Worm (Caenorhabditis elegans) whole organism, young adult: ENCODE results near the gene F41C6.7.
"Not testable (repeated sequence)": the region's sequence is repeated elsewhere in the genome, so short reads cannot be mapped to it uniquely, and the experiment has no call there.

Experiments used
- B0019.2 ChIP-seq: fragments of 200-800 bp; sonication (Bioruptor generic); conservative IDR thresholded peaks from 2 replicates; pipeline ENCODE4 v1.3.6; 2022; ENCODE audit warnings: missing genetic modification reagents, missing genetic modification characterization, missing compliant biosample characterization
- D2030.7 ChIP-seq: fragments of 200-800 bp; sonication (Bioruptor generic); IDR thresholded peaks from 2 replicates; pipeline ENCODE4 v1.3.6; 2022; ENCODE audit warnings: missing genetic modification reagents, missing genetic modification characterization, missing compliant biosample characterization
- F23B12.7 ChIP-seq: sonication (generic microtip); optimal IDR thresholded peaks from 2 replicates; lab custom pipeline; 2017; ENCODE audit warnings: missing genetic modification characterization, mild to moderate bottlenecking, missing compliant biosample characterization, antibody characterized with exemption, moderate library complexity; ENCODE audit not compliant: insufficient read depth
- F52B5.7 ChIP-seq: sonication (generic microtip); optimal IDR thresholded peaks from 2 replicates; lab custom pipeline; 2016; ENCODE audit warnings: mild to moderate bottlenecking, missing genetic modification characterization, missing compliant biosample characterization
- K11D2.4 ChIP-seq: fragments of 200-800 bp; sonication (Bioruptor generic); IDR thresholded peaks from 2 replicates; pipeline ENCODE4 v1.3.6; 2022; ENCODE audit warnings: missing genetic modification reagents, missing genetic modification characterization, missing compliant biosample characterization
- Y53F4B.3 ChIP-seq: fragments of 200-800 bp; sonication (Bioruptor generic); IDR thresholded peaks from 2 replicates; pipeline ENCODE4 v1.3.6; 2022; ENCODE audit warnings: missing genetic modification reagents, missing genetic modification characterization, missing compliant biosample characterization
- Y95B8A.8 ChIP-seq: fragments of 200-800 bp; sonication (Bioruptor generic); IDR thresholded peaks from 2 replicates; pipeline ENCODE4 v1.3.6; 2022; ENCODE audit warnings: missing genetic modification reagents, missing genetic modification characterization, missing compliant biosample characterization
- aptf-2 ChIP-seq: fragments of 200-800 bp; sonication (Bioruptor generic); conservative IDR thresholded peaks from 2 replicates; pipeline ENCODE4 v1.3.6; 2022; ENCODE audit warnings: missing genetic modification reagents, missing genetic modification characterization, missing compliant biosample characterization
- aptf-3 ChIP-seq: fragments of 200-800 bp; sonication (Bioruptor generic); IDR thresholded peaks from 2 replicates; pipeline ENCODE4 v1.3.6; 2022; ENCODE audit warnings: missing genetic modification characterization, missing compliant biosample characterization
- athp-1 ChIP-seq: sonication (generic microtip); optimal IDR thresholded peaks from 2 replicates; lab custom pipeline; 2017; ENCODE audit warnings: mild to moderate bottlenecking, missing genetic modification characterization, missing compliant biosample characterization
- bed-2 ChIP-seq: fragments of 200-800 bp; sonication (Bioruptor generic); IDR thresholded peaks from 2 replicates; pipeline ENCODE4 v1.3.6; 2022; ENCODE audit warnings: missing genetic modification reagents, missing genetic modification characterization, missing compliant biosample characterization
- ceh-27 ChIP-seq: fragments of 200-800 bp; sonication (Bioruptor generic); optimal IDR thresholded peaks from 2 replicates; lab custom pipeline; 2018; ENCODE audit warnings: mild to moderate bottlenecking, missing genetic modification characterization, moderate library complexity, missing compliant biosample characterization
- ceh-58 ChIP-seq: fragments of 200-800 bp; sonication (Bioruptor generic); IDR thresholded peaks from 2 replicates; pipeline ENCODE4 v1.3.6; 2022; ENCODE audit warnings: missing genetic modification characterization, missing compliant biosample characterization
- ceh-79 ChIP-seq: sonication (generic microtip); optimal IDR thresholded peaks from 2 replicates; lab custom pipeline; 2017; ENCODE audit warnings: mild to moderate bottlenecking, missing genetic modification characterization, missing compliant biosample characterization
- ceh-91 ChIP-seq: fragments of 200-800 bp; sonication (Bioruptor generic); IDR thresholded peaks from 2 replicates; pipeline ENCODE4 v1.3.6; 2022; ENCODE audit warnings: missing genetic modification reagents, missing genetic modification characterization, missing compliant biosample characterization
- die-1 ChIP-seq: sonication (generic microtip); optimal IDR thresholded peaks from 2 replicates; lab custom pipeline; 2016; ENCODE audit warnings: missing genotype, mild to moderate bottlenecking, missing genetic modification characterization, missing compliant biosample characterization
- egrh-3 ChIP-seq: fragments of 200-800 bp; sonication (Bioruptor generic); IDR thresholded peaks from 2 replicates; pipeline ENCODE4 v1.3.6; 2022; ENCODE audit warnings: missing genetic modification reagents, missing genetic modification characterization, missing compliant biosample characterization
- hlh-12 ChIP-seq: sonication (generic microtip); optimal IDR thresholded peaks from 2 replicates; lab custom pipeline; 2016; ENCODE audit warnings: missing genetic modification characterization, missing compliant biosample characterization
- hsf-1 ChIP-seq: fragments of 200-800 bp; sonication (Bioruptor generic); IDR thresholded peaks from 2 replicates; pipeline ENCODE4 v1.3.6; 2022; ENCODE audit warnings: missing genetic modification reagents, missing genetic modification characterization, missing compliant biosample characterization
- lin-40 ChIP-seq: sonication (generic microtip); optimal IDR thresholded peaks from 2 replicates; lab custom pipeline; 2016; ENCODE audit warnings: missing genetic modification characterization, mild to moderate bottlenecking, missing compliant biosample characterization, missing genotype, missing genetic modification reagents
- lsl-1 ChIP-seq: fragments of 200-800 bp; sonication (Bioruptor generic); optimal IDR thresholded peaks from 2 replicates; lab custom pipeline; 2018; ENCODE audit warnings: mild to moderate bottlenecking, missing genetic modification characterization, moderate library complexity, missing compliant biosample characterization
- madf-10 ChIP-seq: sonication (generic microtip); optimal IDR thresholded peaks from 2 replicates; lab custom pipeline; 2016; ENCODE audit warnings: mild to moderate bottlenecking, missing genetic modification characterization, missing compliant biosample characterization
- mcd-1 ChIP-seq: fragments of 200-800 bp; sonication (Bioruptor generic); IDR thresholded peaks from 2 replicates; pipeline ENCODE4 v1.3.6; 2022; ENCODE audit warnings: missing genetic modification reagents, missing genetic modification characterization, missing compliant biosample characterization
- nfyb-1 ChIP-seq: fragments of 200-800 bp; sonication (Bioruptor generic); IDR thresholded peaks from 2 replicates; pipeline ENCODE4 v1.3.6; 2022; ENCODE audit warnings: missing genetic modification reagents, missing genetic modification characterization, missing compliant biosample characterization
- nhr-120 ChIP-seq: fragments of 200-800 bp; sonication (Bioruptor generic); IDR thresholded peaks from 2 replicates; pipeline ENCODE4 v1.3.6; 2022; ENCODE audit warnings: missing genetic modification characterization, missing compliant biosample characterization
- pha-4 ChIP-seq: fragments of 150-350 bp; sonication (generic microtip); optimal IDR thresholded peaks from 2 replicates; lab custom pipeline; 2014; ENCODE audit warnings: missing biosample characterization, missing genetic modification reagents, missing genetic modification characterization
- rcor-1 ChIP-seq: fragments of 200-800 bp; sonication (Bioruptor generic); IDR thresholded peaks from 2 replicates; pipeline ENCODE4 v1.3.6; 2022; ENCODE audit warnings: missing genetic modification reagents, missing genetic modification characterization, missing compliant biosample characterization
- sdz-38 ChIP-seq: sonication (generic microtip); optimal IDR thresholded peaks from 2 replicates; lab custom pipeline; 2016; ENCODE audit warnings: missing genotype, missing genetic modification characterization, missing compliant biosample characterization
- snpc-1.1 ChIP-seq: sonication (generic microtip); optimal IDR thresholded peaks from 2 replicates; lab custom pipeline; 2017; ENCODE audit warnings: missing genetic modification characterization, mild to moderate bottlenecking, missing compliant biosample characterization, antibody characterized with exemption, moderate library complexity, missing genotype, missing genetic modification reagents; ENCODE audit not compliant: insufficient read depth
- snpc-3.4 ChIP-seq: sonication (generic microtip); optimal IDR thresholded peaks from 2 replicates; lab custom pipeline; 2017; ENCODE audit warnings: missing genetic modification characterization, mild to moderate bottlenecking, missing compliant biosample characterization, antibody characterized with exemption, moderate library complexity, missing genotype, missing genetic modification reagents
- zfh-2 ChIP-seq: fragments of 200-800 bp; sonication (Bioruptor generic); conservative IDR thresholded peaks from 2 replicates; pipeline ENCODE4 v1.3.6; 2022; ENCODE audit warnings: missing genetic modification reagents, missing genetic modification characterization, missing compliant biosample characterization
- ztf-22 ChIP-seq: fragments of 200-800 bp; sonication (Bioruptor generic); optimal IDR thresholded peaks from 2 replicates; lab custom pipeline; 2018; ENCODE audit warnings: mild to moderate bottlenecking, missing genetic modification characterization, moderate library complexity, missing compliant biosample characterization
- ztf-28 ChIP-seq: fragments of 200-800 bp; sonication (Bioruptor generic); IDR thresholded peaks from 2 replicates; pipeline ENCODE4 v1.3.6; 2022; ENCODE audit warnings: missing genetic modification reagents, missing genetic modification characterization, missing compliant biosample characterization

F41C6.7 gene

DNA sequence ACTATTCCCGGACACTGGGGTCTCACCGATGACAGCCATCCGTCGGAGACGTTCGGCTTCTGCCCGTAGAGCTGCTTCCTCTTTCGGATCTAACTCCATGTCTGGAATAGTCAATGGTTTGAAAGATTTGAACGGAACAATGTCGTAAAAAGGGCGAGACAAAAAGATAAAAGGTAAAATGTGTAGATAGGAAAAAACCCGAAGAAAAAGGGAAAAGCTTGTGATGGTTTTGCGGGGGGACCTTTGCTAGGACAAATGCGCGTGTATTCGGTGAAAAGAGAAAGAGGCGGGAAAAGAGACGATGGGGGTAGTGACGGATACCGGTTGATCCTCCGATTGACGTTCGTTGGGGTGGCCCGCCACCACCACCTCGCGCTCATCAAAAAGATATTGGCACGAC lies 7.6 kb downstream of the F41C6.7 start, which contains the start of gene col-173:
TSS of gene col-173 (minus strand) at position 101 of the 400 bp plus-strand sequence.
- no peak for TF ChIP-seq bed-2 (GFP tag; lab: Robert Waterston, UW)
- no peak for TF ChIP-seq madf-10
- no peak for TF ChIP-seq ceh-91 (GFP tag; lab: Robert Waterston, UW)
- no peak for TF ChIP-seq ceh-27 (GFP tag; lab: Kevin White, UChicago)
- no peak for TF ChIP-seq hsf-1 (GFP tag; lab: Robert Waterston, UW)
- TF ChIP-seq rcor-1 (GFP tag; lab: Robert Waterston, UW), result no peak
- no peak for TF ChIP-seq F52B5.7 (tag; lab: Kevin White, UChicago)
- no peak for TF ChIP-seq ztf-22 (GFP tag; lab: Kevin White, UChicago)
- no peak for TF ChIP-seq athp-1 (tag; lab: Kevin White, UChicago)
- no peak for TF ChIP-seq ztf-28 (GFP tag; lab: Robert Waterston, UW)
- TF ChIP-seq pha-4, result no peak
- TF ChIP-seq B0019.2 (GFP tag; lab: Robert Waterston, UW), result no peak
- no peak for TF ChIP-seq ceh-58 (GFP tag; lab: Robert Waterston, UW)

DNA sequence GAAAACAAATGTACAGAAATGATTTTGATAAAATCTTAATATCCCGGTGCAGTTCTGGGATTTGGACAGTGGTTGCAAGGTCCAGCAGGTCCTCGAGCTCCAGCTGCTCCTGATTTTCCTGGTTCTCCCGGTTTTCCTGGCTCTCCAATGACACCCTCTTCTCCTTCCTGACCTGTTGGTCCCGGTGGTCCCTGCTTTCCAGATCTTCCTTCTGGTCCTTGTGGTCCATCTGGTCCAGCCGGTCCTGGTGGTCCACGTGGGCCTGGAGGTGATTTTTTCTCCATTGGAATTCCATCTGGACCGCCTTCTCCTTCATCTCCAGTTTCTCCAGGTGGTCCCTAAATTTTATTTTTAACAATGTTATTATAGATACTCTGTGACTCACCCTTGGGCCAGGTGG lies 9.8 kb downstream of the F41C6.7 start:
- TF ChIP-seq egrh-3 (GFP tag; lab: Robert Waterston, UW), result peak; percentile 24; the same call in 1 of the 2 replicates
- no peak for TF ChIP-seq B0019.2 (GFP tag; lab: Robert Waterston, UW)
- no peak for TF ChIP-seq aptf-2 (GFP tag; lab: Robert Waterston, UW)
- TF ChIP-seq nfyb-1 (GFP tag; lab: Robert Waterston, UW), result 0 out of 2 replicates have a peak, but pooled peaks have one; percentile 31
- peak; percentile 63 for TF ChIP-seq zfh-2
- no peak for TF ChIP-seq snpc-1.1
- no peak for TF ChIP-seq lsl-1
- TF ChIP-seq ceh-79 (tag; lab: Kevin White, UChicago), result no peak

DNA sequence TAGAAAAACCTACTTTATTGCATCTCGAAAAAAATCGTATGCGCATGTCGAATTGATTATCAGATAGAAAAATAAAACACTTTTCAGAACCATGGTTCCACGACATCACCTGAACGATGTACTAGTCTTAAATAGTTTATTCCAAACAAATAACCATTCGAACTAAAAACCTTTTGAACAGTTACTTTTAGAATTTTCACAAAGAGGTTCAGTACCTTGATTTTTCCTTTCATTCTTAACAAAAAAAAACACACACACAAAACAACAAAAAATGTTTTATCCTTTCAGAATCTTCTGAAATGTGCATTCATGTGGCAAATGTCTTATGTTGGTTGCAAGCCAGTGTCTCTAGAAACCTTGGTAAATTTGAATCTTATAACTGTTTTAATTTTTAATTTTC lies 10.4 kb downstream of the F41C6.7 start, which contains the start of gene F41C6.4:
TSS of gene F41C6.4 (minus strand) at position 101 of the 400 bp plus-strand sequence.
- TF ChIP-seq Y53F4B.3 (GFP tag; lab: Robert Waterston, UW) (no peak), lin-40 (tag; lab: Kevin White, UChicago) (no peak), nhr-120 (GFP tag; lab: Robert Waterston, UW) (no peak), ceh-91 (GFP tag; lab: Robert Waterston, UW) (no peak), die-1 (tag; lab: Kevin White, UChicago) (no peak), F23B12.7 (no peak), sdz-38 (tag; lab: Kevin White, UChicago) (no peak), mcd-1 (GFP tag; lab: Robert Waterston, UW) (no peak), D2030.7 (GFP tag; lab: Robert Waterston, UW) (no peak), snpc-3.4 (no peak), aptf-3 (GFP tag; lab: Robert Waterston, UW) (no peak)

DNA sequence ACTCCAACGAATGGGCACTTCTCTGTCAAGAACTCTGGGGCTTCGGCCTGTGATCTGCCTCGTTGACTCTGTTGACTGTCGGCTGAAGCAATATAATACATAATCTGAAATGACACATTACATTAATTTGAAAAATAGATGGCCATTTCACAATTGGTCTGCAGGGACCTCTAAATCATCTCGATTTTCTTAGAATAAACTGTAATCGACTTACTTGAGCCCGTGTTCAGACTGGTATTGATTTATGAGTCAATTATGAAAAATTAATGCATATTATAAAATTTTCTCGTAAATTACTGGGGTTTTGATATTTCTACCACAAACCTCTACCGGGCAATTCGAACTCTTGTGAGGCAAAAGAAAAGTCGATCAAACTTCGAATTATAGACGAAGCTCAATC lies 16.4 kb downstream of the F41C6.7 start, which contains the start of gene C53B7.6:
TSS of gene C53B7.6 (minus strand) at position 101 of the 400 bp plus-strand sequence.
- TF ChIP-seq K11D2.4 (GFP tag; lab: Robert Waterston, UW); hlh-12 (tag; lab: Kevin White, UChicago); Y95B8A.8: not testable (repeated sequence)
